Fruit fly (Drosophila melanogaster) whole organism, embryonic: ENCODE measurements around the gene RASSF8.

Experiments used
- CG10321 ChIP-seq: fragments of 200-800 bp; sonication (Bioruptor generic); IDR thresholded peaks from 2 replicates; pipeline ENCODE4 v1.3.6; 2022; ENCODE audit warnings: missing biosample characterization, missing genetic modification characterization
- CG11504 ChIP-seq: fragments of 200-800 bp; sonication (Bioruptor generic); optimal IDR thresholded peaks from 3 replicates; lab custom pipeline; 2019; ENCODE audit warnings: missing biosample characterization, mild to moderate bottlenecking, missing genetic modification characterization, moderate library complexity
- CG11723 ChIP-seq: fragments of 200-800 bp; sonication (Bioruptor generic); optimal IDR thresholded peaks from 2 replicates; lab custom pipeline; 2017; ENCODE audit warnings: missing biosample characterization, mild to moderate bottlenecking, missing genetic modification characterization
- CG14667 ChIP-seq: fragments of 200-800 bp; sonication (Bioruptor generic); IDR thresholded peaks from 2 replicates; pipeline ENCODE4 v1.3.6; 2022; ENCODE audit warnings: missing biosample characterization, missing genetic modification characterization
- CG14710 ChIP-seq: fragments of 200-800 bp; sonication (Bioruptor generic); optimal IDR thresholded peaks from 3 replicates; lab custom pipeline; 2019; ENCODE audit warnings: missing biosample characterization, mild to moderate bottlenecking, missing genetic modification characterization, moderate library complexity
- CG15601 ChIP-seq: fragments of 200-800 bp; sonication (Bioruptor generic); optimal IDR thresholded peaks from 3 replicates; lab custom pipeline; 2019; ENCODE audit warnings: missing biosample characterization, mild to moderate bottlenecking, missing genetic modification characterization, moderate library complexity
- CG1603 ChIP-seq: fragments of 200-800 bp; sonication (Bioruptor generic); optimal IDR thresholded peaks from 2 replicates; lab custom pipeline; 2019; ENCODE audit warnings: missing biosample characterization, mild to moderate bottlenecking, missing genetic modification characterization, moderate library complexity
- CG1647 ChIP-seq: fragments of 200-800 bp; sonication (Bioruptor generic); optimal IDR thresholded peaks from 3 replicates; lab custom pipeline; 2016; ENCODE audit warnings: missing biosample characterization, missing genetic modification characterization
- CG17328 ChIP-seq: fragments of 200-800 bp; sonication (Bioruptor generic); IDR thresholded peaks from 2 replicates; pipeline ENCODE4 v1.3.6; 2022; ENCODE audit warnings: missing biosample characterization, missing genetic modification characterization
- CG17359 ChIP-seq: fragments of 200-800 bp; sonication (Bioruptor generic); optimal IDR thresholded peaks from 3 replicates; lab custom pipeline; 2018; ENCODE audit warnings: missing biosample characterization, mild to moderate bottlenecking, missing genetic modification characterization, moderate library complexity
- CG1832 ChIP-seq: fragments of 200-800 bp; sonication (Bioruptor generic); optimal IDR thresholded peaks from 2 replicates; lab custom pipeline; 2017; ENCODE audit warnings: missing biosample characterization, mild to moderate bottlenecking, missing genetic modification characterization, inconsistent platforms
- CG2712 ChIP-seq: fragments of 200-800 bp; optimal IDR thresholded peaks from 3 replicates; lab custom pipeline; 2019; ENCODE audit warnings: missing biosample characterization, mild to moderate bottlenecking, missing genetic modification characterization, moderate library complexity
- CG3065 ChIP-seq: fragments of 200-800 bp; sonication (Bioruptor generic); optimal IDR thresholded peaks from 2 replicates; lab custom pipeline; 2016; ENCODE audit warnings: missing biosample characterization, missing genetic modification characterization
- CG31365 ChIP-seq: fragments of 200-800 bp; sonication (Bioruptor generic); optimal IDR thresholded peaks from 2 replicates; lab custom pipeline; 2018; ENCODE audit warnings: missing biosample characterization, mild to moderate bottlenecking, missing genetic modification characterization
- CG32772 ChIP-seq: fragments of 200-800 bp; sonication (Bioruptor generic); IDR thresholded peaks from 2 replicates; pipeline ENCODE4 v1.3.6; 2022; ENCODE audit warnings: missing biosample characterization, missing genetic modification characterization
- CG34422 ChIP-seq: fragments of 200-800 bp; sonication (Bioruptor generic); IDR thresholded peaks from 3 replicates; pipeline ENCODE4 v1.3.6; 2022; ENCODE audit warnings: missing biosample characterization, missing genetic modification characterization
- CG3995 ChIP-seq: fragments of 200-800 bp; sonication (Bioruptor generic); optimal IDR thresholded peaks from 3 replicates; lab custom pipeline; 2016; ENCODE audit warnings: missing biosample characterization, missing genetic modification characterization
- CG9876 ChIP-seq: fragments of 200-800 bp; sonication (Bioruptor generic); optimal IDR thresholded peaks from 2 replicates; lab custom pipeline; 2016; ENCODE audit warnings: missing biosample characterization, missing genetic modification characterization
- CoRest ChIP-seq: fragments of 200-800 bp; sonication (Bioruptor generic); optimal IDR thresholded peaks from 3 replicates; lab custom pipeline; 2018; ENCODE audit warnings: missing biosample characterization, mild to moderate bottlenecking, missing genetic modification characterization, moderate library complexity
- D ChIP-seq, 2 experiments: fragments of 200-800 bp in 1 of 2; fragments of >200 bp in 1 of 2; sonication (Bioruptor generic) in 1 of 2; optimal IDR thresholded peaks; 2 replicates in 1 of 2; 3 replicates in 1 of 2; lab custom pipeline; 2017; ENCODE audit warnings: mild to moderate bottlenecking in 1 of 2, missing biosample characterization in 1 of 2, missing genetic modification characterization in 1 of 2, missing genetic modification reagents in 1 of 2
- Fer1 ChIP-seq: fragments of 200-800 bp; sonication (Bioruptor generic); optimal IDR thresholded peaks from 2 replicates; lab custom pipeline; 2017; ENCODE audit warnings: missing biosample characterization, mild to moderate bottlenecking, missing genetic modification characterization
- Myb ChIP-seq: fragments of 200-800 bp; sonication (Bioruptor generic); optimal IDR thresholded peaks from 2 replicates; lab custom pipeline; 2016; ENCODE audit warnings: missing biosample characterization, missing genetic modification characterization
- Oaz ChIP-seq: fragments of 200-800 bp; sonication (Bioruptor generic); IDR thresholded peaks from 2 replicates; pipeline ENCODE4 v1.3.6; 2022; ENCODE audit warnings: missing biosample characterization, missing genetic modification characterization
- Oli ChIP-seq: fragments of 200-800 bp; sonication (Bioruptor generic); optimal IDR thresholded peaks from 2 replicates; lab custom pipeline; 2018; ENCODE audit warnings: missing biosample characterization, mild to moderate bottlenecking, missing genetic modification characterization, moderate library complexity
- PHDP ChIP-seq: fragments of 200-800 bp; sonication (Bioruptor generic); optimal IDR thresholded peaks from 3 replicates; lab custom pipeline; 2018; ENCODE audit warnings: missing biosample characterization, mild to moderate bottlenecking, missing genetic modification characterization, moderate library complexity
- Rfx ChIP-seq: fragments of 200-800 bp; sonication (Bioruptor generic); IDR thresholded peaks from 2 replicates; pipeline ENCODE4 v1.3.6; 2022; ENCODE audit warnings: missing biosample characterization, missing genetic modification characterization
- YL-1 ChIP-seq: fragments of 200-800 bp; sonication (Bioruptor generic); optimal IDR thresholded peaks from 3 replicates; lab custom pipeline; 2017; ENCODE audit warnings: missing biosample characterization, mild to moderate bottlenecking, missing genetic modification characterization
- ac ChIP-seq: fragments of 200-800 bp; sonication (Bioruptor generic); optimal IDR thresholded peaks from 3 replicates; lab custom pipeline; 2017; ENCODE audit warnings: missing biosample characterization, mild to moderate bottlenecking, missing genetic modification characterization
- cad ChIP-seq: fragments of >200 bp; optimal IDR thresholded peaks from 2 replicates; lab custom pipeline; 2017; ENCODE audit warnings: missing biosample characterization, missing genetic modification characterization
- chinmo ChIP-seq: fragments of 200-800 bp; sonication (Bioruptor generic); IDR thresholded peaks from 4 replicates; pipeline ENCODE4 v1.3.6; 2022; ENCODE audit warnings: missing biosample characterization, missing genetic modification characterization; ENCODE audit not compliant: partially characterized antibody
- esg ChIP-seq: fragments of 200-800 bp; sonication (Bioruptor generic); conservative IDR thresholded peaks from 2 replicates; pipeline ENCODE4 v1.3.6; 2022; ENCODE audit warnings: missing biosample characterization, missing genetic modification characterization
- gsb-n ChIP-seq: fragments of 200-800 bp; sonication (Bioruptor generic); optimal IDR thresholded peaks from 3 replicates; lab custom pipeline; 2018; ENCODE audit warnings: missing biosample characterization, mild to moderate bottlenecking, missing genetic modification characterization
- phol ChIP-seq: fragments of 200-800 bp; sonication (Bioruptor generic); optimal IDR thresholded peaks from 3 replicates; lab custom pipeline; 2018; ENCODE audit warnings: missing biosample characterization, mild to moderate bottlenecking, missing genetic modification characterization, moderate library complexity
- prd ChIP-seq, 3 experiments: fragments of >200 bp in 2 of 3; fragments of 200-800 bp in 1 of 3; sonication (Bioruptor generic) in 1 of 3; optimal IDR thresholded peaks in 2 of 3; IDR thresholded peaks in 1 of 3; 2 replicates in 2 of 3; 3 replicates in 1 of 3; pipeline versions ENCODE4 v1.3.6 to Lab custom; 2017 to 2022; ENCODE audit warnings: missing biosample characterization in 1 of 3, missing genetic modification characterization in 1 of 3
- pros ChIP-seq: fragments of 200-800 bp; sonication (Bioruptor generic); optimal IDR thresholded peaks from 3 replicates; lab custom pipeline; 2019; ENCODE audit warnings: missing biosample characterization, mild to moderate bottlenecking, missing genetic modification characterization, moderate library complexity
- psq ChIP-seq: fragments of 200-800 bp; sonication (Bioruptor generic); optimal IDR thresholded peaks from 2 replicates; lab custom pipeline; 2017; ENCODE audit warnings: missing biosample characterization, missing genetic modification characterization
- ranshi ChIP-seq: fragments of 200-800 bp; sonication (Bioruptor generic); IDR thresholded peaks from 2 replicates; pipeline ENCODE4 v1.3.6; 2022; ENCODE audit warnings: missing biosample characterization, missing genetic modification characterization
- sna ChIP-seq: fragments of 200-800 bp; sonication (Bioruptor generic); IDR thresholded peaks from 2 replicates; pipeline ENCODE4 v1.3.6; 2022; ENCODE audit warnings: missing biosample characterization, missing genetic modification characterization; ENCODE audit not compliant: partially characterized antibody
- ttk ChIP-seq: fragments of 200-800 bp; sonication (Bioruptor generic); IDR thresholded peaks from 2 replicates; pipeline ENCODE4 v2.1.2; 2022; ENCODE audit warnings: missing biosample characterization, missing genetic modification characterization
- tup ChIP-seq: fragments of 200-800 bp; sonication (Bioruptor generic); optimal IDR thresholded peaks from 2 replicates; lab custom pipeline; 2016; ENCODE audit warnings: missing biosample characterization, mild to moderate bottlenecking, missing genetic modification characterization, moderate library complexity
- twi ChIP-seq: fragments of 200-800 bp; optimal IDR thresholded peaks from 2 replicates; lab custom pipeline; 2019; ENCODE audit warnings: missing biosample characterization, mild to moderate bottlenecking, missing genetic modification characterization, moderate library complexity
- unpg ChIP-seq: fragments of 200-800 bp; sonication (Bioruptor generic); optimal IDR thresholded peaks from 3 replicates; lab custom pipeline; 2018; ENCODE audit warnings: missing biosample characterization, mild to moderate bottlenecking, missing genetic modification characterization, moderate library complexity
- vvl ChIP-seq: fragments of 200-800 bp; sonication (Bioruptor generic); IDR thresholded peaks from 2 replicates; pipeline ENCODE4 v1.3.6; 2022; ENCODE audit warnings: missing biosample characterization, missing genetic modification characterization
- wor ChIP-seq: fragments of 200-800 bp; sonication (Bioruptor generic); IDR thresholded peaks from 2 replicates; pipeline ENCODE4 v1.3.6; 2022; ENCODE audit warnings: missing biosample characterization, missing genetic modification characterization

The RASSF8 gene

dm6 chr3R:25626625-25627275 lies 34.8 kb upstream of the RASSF8 start, which contains the start of gene Ssadh (continued):
- TF ChIP-seq D (optimal IDR thresholded peaks at IDR 0.05; lab: Kevin White, UChicago) (no peak), D (GFP tag; optimal IDR thresholded peaks at IDR 0.05; lab: Kevin White, UChicago) (no peak), CG15601 (peak; percentile 18), CG14710 (tag; lab: Kevin White, UChicago) (peak; percentile 62), YL-1 (GFP tag; lab: Kevin White, UChicago) (peak; percentile 33), CG14667 (GFP tag; lab: Robert Waterston, UW) (no peak), CG31365 (tag; lab: Kevin White, UChicago) (peak; percentile 16), Myb (GFP tag; lab: Kevin White, UChicago) (peak; percentile 99)
- TF ChIP-seq, all 482 proteins: peak for 77

dm6 chr3R:25628657-25629056 lies 32.9 kb upstream of the RASSF8 start:
- TF ChIP-seq CG9876 (GFP tag; lab: Kevin White, UChicago) (no peak), CG3065 (GFP tag; lab: Kevin White, UChicago) (no peak), CG10321 (GFP tag; lab: Robert Waterston, UW) (peak; percentile 49; the same call in 1 of the 2 replicates), twi (tag; lab: Kevin White, UChicago) (peak; percentile 12), CG3995 (no peak), D (optimal IDR thresholded peaks at IDR 0.05; lab: Kevin White, UChicago) (peak; percentile 89), D (GFP tag; optimal IDR thresholded peaks at IDR 0.05; lab: Kevin White, UChicago) (no peak), pros (peak; percentile 79), chinmo (GFP tag; lab: Robert Waterston, UW) (0 out of 4 replicates have a peak, but pooled peaks have one; percentile 28), ac (GFP tag; lab: Kevin White, UChicago) (peak; percentile 33), cad (GFP tag; lab: Kevin White, UChicago) (peak; percentile 68), CG1832 (GFP tag; lab: Kevin White, UChicago) (peak; percentile 55)

- TF ChIP-seq CG17359 (tag; lab: Kevin White, UChicago) (peak; percentile 43), PHDP (tag; lab: Kevin White, UChicago) (peak; percentile 53), ranshi (GFP tag; lab: Robert Waterston, UW) (peak; percentile 34; the same call in 1 of the 2 replicates), CG11504 (tag; lab: Kevin White, UChicago) (peak; percentile 49), CG2712 (tag; lab: Kevin White, UChicago) (peak; percentile 23), CG1603 (tag; lab: Kevin White, UChicago) (peak; percentile 29), CG34422 (GFP tag; lab: Robert Waterston, UW) (peak; percentile 22; the same call in 1 of the 3 replicates), CoRest (tag; lab: Kevin White, UChicago) (peak; percentile 18), unpg (GFP tag; lab: Kevin White, UChicago) (peak; percentile 62), vvl (GFP tag; lab: Robert Waterston, UW) (peak; percentile 38), gsb-n (tag; lab: Kevin White, UChicago) (peak; percentile 11), esg (GFP tag; lab: Robert Waterston, UW) (0 out of 2 replicates have a peak, but pooled peaks have one; percentile 22), phol (tag; lab: Kevin White, UChicago) (peak; percentile 34), Oli (tag; lab: Kevin White, UChicago) (peak; percentile 6), ttk (GFP tag; lab: Robert Waterston, UW) (0 out of 2 replicates have a peak, but pooled peaks have one; percentile 16), sna (no peak), CG11723 (no peak), wor (no peak), Oaz (GFP tag; lab: Robert Waterston, UW) (peak; percentile 30; the same call in 1 of the 2 replicates), Fer1 (GFP tag; lab: Kevin White, UChicago) (peak; percentile 25), prd (optimal IDR thresholded peaks at IDR 0.05; lab: Kevin White, UChicago) (no peak), prd (GFP tag; IDR thresholded peaks at IDR 0.05; lab: Robert Waterston, UW) (0 out of 3 replicates have a peak, but pooled peaks have one; percentile 4), CG17328 (GFP tag; lab: Robert Waterston, UW) (0 out of 2 replicates have a peak, but pooled peaks have one; percentile 27), Rfx (0 out of 2 replicates have a peak, but pooled peaks have one; percentile 7), CG1647 (no peak), CG32772 (GFP tag; lab: Robert Waterston, UW) (0 out of 2 replicates have a peak, but pooled peaks have one; percentile 26), tup (GFP tag; lab: Kevin White, UChicago) (no peak), psq (GFP tag; lab: Kevin White, UChicago) (no peak)
Observed at dm6 chr3R:25630541-25630940, 31.1 kb upstream of the RASSF8 start.
